Fruit fly (Drosophila melanogaster) whole organism: ENCODE measurements around the gene mRpL15.

Source experiments
- CG8478 ChIP-seq: fragments of >200 bp; optimal IDR thresholded peaks from 2 replicates; lab custom pipeline; 2018; ENCODE audit warnings: inconsistent platforms
- Dll ChIP-seq: fragments of >200 bp; optimal IDR thresholded peaks from 2 replicates; lab custom pipeline; 2017
- EcR ChIP-seq, 2 experiments: fragments of >200 bp; optimal IDR thresholded peaks; 2 replicates each; lab custom pipeline; 2017; ENCODE audit warnings: missing biosample characterization in 2 of 2, missing genetic modification characterization in 2 of 2, missing genetic modification reagents in 2 of 2
- pan ChIP-seq: fragments of >200 bp; optimal IDR thresholded peaks from 2 replicates; lab custom pipeline; 2017
- psq ChIP-seq: fragments of >200 bp; optimal IDR thresholded peaks from 2 replicates; lab custom pipeline; 2017
- usp ChIP-seq: fragments of >200 bp; optimal IDR thresholded peaks from 2 replicates; lab custom pipeline; 2017; ENCODE audit warnings: missing biosample characterization, missing genetic modification characterization, mixed read lengths

Gene mRpL15

dm6 chr3L:20464677-20465076, 28.7 kb upstream of the mRpL15 start, which contains the start of gene atk:
Gene atk (minus strand): TSS chr3L:20464862.
- TF ChIP-seq pan = no peak

dm6 chr3L:20462391-20462790, 26.4 kb upstream of the mRpL15 start:
- no peak for TF ChIP-seq EcR (GFP tag; optimal IDR thresholded peaks at IDR 0.05; lab: Kevin White, UChicago)
- no peak for TF ChIP-seq psq (lab: Kevin White, UChicago)
- no peak for TF ChIP-seq CG8478 (lab: Kevin White, UChicago)
- no peak for TF ChIP-seq usp (GFP tag; lab: Kevin White, UChicago)
- no peak for TF ChIP-seq Dll (lab: Kevin White, UChicago)

- no peak for TF ChIP-seq CG8478 (lab: Kevin White, UChicago)
- TF ChIP-seq psq (lab: Kevin White, UChicago) = no peak
- TF ChIP-seq EcR (GFP tag; optimal IDR thresholded peaks at IDR 0.05; lab: Kevin White, UChicago) = no peak
- TF ChIP-seq Dll (lab: Kevin White, UChicago) = no peak
- no peak for TF ChIP-seq pan
- TF ChIP-seq usp (GFP tag; lab: Kevin White, UChicago) = no peak
Observed at dm6 chr3L:20460383-20460782, 24.4 kb upstream of the mRpL15 start, which contains the start of gene mag. Gene mag (plus strand): TSS chr3L:20460683.

- TF ChIP-seq EcR (GFP tag; optimal IDR thresholded peaks at IDR 0.05; lab: Kevin White, UChicago) (no peak), Dll (lab: Kevin White, UChicago) (no peak), CG8478 (lab: Kevin White, UChicago) (no peak), usp (GFP tag; lab: Kevin White, UChicago) (no peak), psq (lab: Kevin White, UChicago) (no peak), pan (no peak)
Observed at dm6 chr3L:20452813-20453682, 17.0 kb upstream of the mRpL15 start, which contains the start of gene CG5199. Gene CG5199 (minus strand): TSS chr3L:20452864.

- TF ChIP-seq EcR (GFP tag; optimal IDR thresholded peaks at IDR 0.05; lab: Kevin White, UChicago) = no peak
- no peak for TF ChIP-seq Dll (lab: Kevin White, UChicago)
- TF ChIP-seq pan = no peak
- no peak for TF ChIP-seq CG8478 (lab: Kevin White, UChicago)
- no peak for TF ChIP-seq psq (lab: Kevin White, UChicago)
- no peak for TF ChIP-seq usp (GFP tag; lab: Kevin White, UChicago)
Observed at dm6 chr3L:20448773-20449172, 12.8 kb upstream of the mRpL15 start.

dm6 chr3L:20447957-20448356, 11.9 kb upstream of the mRpL15 start:
- TF ChIP-seq psq (lab: Kevin White, UChicago) (no peak), EcR (GFP tag; optimal IDR thresholded peaks at IDR 0.05; lab: Kevin White, UChicago) (no peak), Dll (lab: Kevin White, UChicago) (no peak), CG8478 (lab: Kevin White, UChicago) (no peak), usp (GFP tag; lab: Kevin White, UChicago) (no peak), pan (no peak)

dm6 chr3L:20447337-20447736, 11.3 kb upstream of the mRpL15 start:
- no peak for TF ChIP-seq Dll (lab: Kevin White, UChicago)
- no peak for TF ChIP-seq EcR (GFP tag; optimal IDR thresholded peaks at IDR 0.05; lab: Kevin White, UChicago)
- TF ChIP-seq pan = no peak

dm6 chr3L:20446030-20446429, 10.0 kb upstream of the mRpL15 start:
- TF ChIP-seq pan (no peak), usp (GFP tag; lab: Kevin White, UChicago) (no peak), EcR (GFP tag; optimal IDR thresholded peaks at IDR 0.05; lab: Kevin White, UChicago) (no peak)

- no peak for TF ChIP-seq EcR (GFP tag; optimal IDR thresholded peaks at IDR 0.05; lab: Kevin White, UChicago)
- TF ChIP-seq CG8478 (lab: Kevin White, UChicago) = no peak
- TF ChIP-seq psq (lab: Kevin White, UChicago) = no peak
- no peak for TF ChIP-seq pan
- TF ChIP-seq usp (GFP tag; lab: Kevin White, UChicago) = no peak
- TF ChIP-seq Dll (lab: Kevin White, UChicago) = no peak
Observed at dm6 chr3L:20444815-20445519, 9.0 kb upstream of the mRpL15 start.

- TF ChIP-seq psq (lab: Kevin White, UChicago) (no peak), CG8478 (lab: Kevin White, UChicago) (no peak), usp (GFP tag; lab: Kevin White, UChicago) (no peak), pan (no peak), EcR (GFP tag; optimal IDR thresholded peaks at IDR 0.05; lab: Kevin White, UChicago) (no peak), Dll (lab: Kevin White, UChicago) (no peak)
Observed at dm6 chr3L:20442674-20443313, 6.8 kb upstream of the mRpL15 start.

- no peak for TF ChIP-seq EcR (GFP tag; optimal IDR thresholded peaks at IDR 0.05; lab: Kevin White, UChicago)
Observed at dm6 chr3L:20441632-20442469, 5.8 kb upstream of the mRpL15 start, which contains the start of gene CG5910. Gene CG5910 (plus strand): TSS chr3L:20442419.
